Fruit fly (Drosophila melanogaster) whole organism, embryonic: Measurements from ENCODE around the gene cup.

Experiments
- CG10147 ChIP-seq: fragments of 200-800 bp; sonication (Bioruptor generic); optimal IDR thresholded peaks from 2 replicates; lab custom pipeline; 2019; ENCODE audit warnings: missing biosample characterization, mild to moderate bottlenecking, missing genetic modification characterization, moderate library complexity
- CG10565 ChIP-seq: fragments of 200-800 bp; sonication (Bioruptor generic); optimal IDR thresholded peaks from 3 replicates; lab custom pipeline; 2016; ENCODE audit warnings: missing biosample characterization, mild to moderate bottlenecking, missing genetic modification characterization
- CG11504 ChIP-seq: fragments of 200-800 bp; sonication (Bioruptor generic); optimal IDR thresholded peaks from 3 replicates; lab custom pipeline; 2019; ENCODE audit warnings: missing biosample characterization, mild to moderate bottlenecking, missing genetic modification characterization, moderate library complexity
- CG12155 ChIP-seq: fragments of 200-800 bp; sonication (Bioruptor generic); optimal IDR thresholded peaks from 3 replicates; lab custom pipeline; 2016; ENCODE audit warnings: missing biosample characterization, missing genetic modification characterization
- CG12219 ChIP-seq: fragments of 200-800 bp; sonication (Bioruptor generic); optimal IDR thresholded peaks from 3 replicates; lab custom pipeline; 2018; ENCODE audit warnings: missing biosample characterization, mild to moderate bottlenecking, missing genetic modification characterization
- CG14014 ChIP-seq: fragments of 200-800 bp; sonication (Bioruptor generic); IDR thresholded peaks from 2 replicates; pipeline ENCODE4 v1.3.6; 2022; ENCODE audit warnings: missing biosample characterization, missing genetic modification characterization
- CG1529 ChIP-seq: fragments of 200-800 bp; sonication (Bioruptor generic); optimal IDR thresholded peaks from 3 replicates; lab custom pipeline; 2018; ENCODE audit warnings: missing biosample characterization, missing genetic modification characterization
- CG18619 ChIP-seq: fragments of 200-800 bp; sonication (Bioruptor generic); optimal IDR thresholded peaks from 3 replicates; lab custom pipeline; 2017; ENCODE audit warnings: missing biosample characterization, mild to moderate bottlenecking, missing genetic modification characterization
- CG18764 ChIP-seq: fragments of 200-800 bp; sonication (Bioruptor generic); optimal IDR thresholded peaks from 3 replicates; lab custom pipeline; 2016; ENCODE audit warnings: missing biosample characterization, missing genetic modification characterization
- CG2875 ChIP-seq: fragments of 200-800 bp; sonication (Bioruptor generic); optimal IDR thresholded peaks from 2 replicates; lab custom pipeline; 2017; ENCODE audit warnings: missing biosample characterization, mild to moderate bottlenecking, missing genetic modification characterization, missing genetic modification reagents
- CG30020 ChIP-seq: fragments of 200-800 bp; optimal IDR thresholded peaks from 2 replicates; lab custom pipeline; 2019; ENCODE audit warnings: missing biosample characterization, mild to moderate bottlenecking, missing genetic modification characterization, moderate library complexity
- CG30403 ChIP-seq: fragments of 200-800 bp; sonication (Bioruptor generic); optimal IDR thresholded peaks from 3 replicates; lab custom pipeline; 2016; ENCODE audit warnings: missing biosample characterization, missing genetic modification characterization
- CG33213 ChIP-seq: fragments of 200-800 bp; sonication (Bioruptor generic); optimal IDR thresholded peaks from 3 replicates; lab custom pipeline; 2016; ENCODE audit warnings: missing biosample characterization, missing genetic modification characterization
- CG34376 ChIP-seq: fragments of 200-800 bp; sonication (Bioruptor generic); optimal IDR thresholded peaks from 2 replicates; lab custom pipeline; 2018; ENCODE audit warnings: missing biosample characterization, mild to moderate bottlenecking, missing genetic modification characterization
- CG3995 ChIP-seq: fragments of 200-800 bp; sonication (Bioruptor generic); optimal IDR thresholded peaks from 3 replicates; lab custom pipeline; 2016; ENCODE audit warnings: missing biosample characterization, missing genetic modification characterization
- CG5953 ChIP-seq: fragments of 200-800 bp; sonication (Bioruptor generic); IDR thresholded peaks from 2 replicates; pipeline ENCODE4 v1.3.6; 2022; ENCODE audit warnings: missing biosample characterization, missing genetic modification characterization
- CG6175 ChIP-seq: fragments of 200-800 bp; sonication (Bioruptor generic); IDR thresholded peaks from 3 replicates; pipeline ENCODE4 v1.3.6; 2022; ENCODE audit warnings: missing biosample characterization, missing genetic modification characterization
- CG6683 ChIP-seq: fragments of 200-800 bp; sonication (Bioruptor generic); optimal IDR thresholded peaks from 2 replicates; lab custom pipeline; 2017; ENCODE audit warnings: missing biosample characterization, mild to moderate bottlenecking, missing genetic modification characterization, missing genetic modification reagents
- CG7357 ChIP-seq: fragments of 200-800 bp; sonication (Bioruptor generic); IDR thresholded peaks from 3 replicates; pipeline ENCODE4 v1.3.6; 2022; ENCODE audit warnings: missing biosample characterization, missing genetic modification characterization
- CG7963 ChIP-seq: fragments of 200-800 bp; sonication (Bioruptor generic); IDR thresholded peaks from 3 replicates; pipeline ENCODE4 v1.3.6; 2022; ENCODE audit warnings: missing biosample characterization, missing genetic modification characterization; ENCODE audit not compliant: partially characterized antibody
- Dad ChIP-seq: fragments of 200-800 bp; sonication (Bioruptor generic); optimal IDR thresholded peaks from 3 replicates; lab custom pipeline; 2016; ENCODE audit warnings: missing biosample characterization, missing genetic modification characterization
- Dbx ChIP-seq: fragments of 200-800 bp; sonication (Bioruptor generic); IDR thresholded peaks from 3 replicates; pipeline ENCODE4 v1.3.6; 2022; ENCODE audit warnings: missing biosample characterization, missing genetic modification characterization
- E2f2 ChIP-seq: fragments of 200-800 bp; sonication (Bioruptor generic); IDR thresholded peaks from 2 replicates; pipeline ENCODE4 v1.3.6; 2022; ENCODE audit warnings: missing biosample characterization, missing genetic modification characterization
- Hand ChIP-seq: fragments of 200-800 bp; sonication (Bioruptor generic); optimal IDR thresholded peaks from 2 replicates; lab custom pipeline; 2017; ENCODE audit warnings: mild to moderate bottlenecking, missing biosample characterization, missing genetic modification reagents, missing genetic modification characterization
- Hr3 ChIP-seq: fragments of 200-800 bp; sonication (Bioruptor generic); optimal IDR thresholded peaks from 3 replicates; lab custom pipeline; 2016; ENCODE audit warnings: missing biosample characterization, missing genetic modification characterization
- Kr ChIP-seq: fragments of 200-800 bp; sonication (Bioruptor generic); optimal IDR thresholded peaks from 2 replicates; lab custom pipeline; 2017; ENCODE audit warnings: missing biosample characterization, mild to moderate bottlenecking, missing genetic modification characterization
- Sry-β ChIP-seq: fragments of 200-800 bp; sonication (Bioruptor generic); optimal IDR thresholded peaks from 2 replicates; lab custom pipeline; 2018; ENCODE audit warnings: missing biosample characterization, mild to moderate bottlenecking, missing genetic modification characterization, moderate library complexity
- Stat92E ChIP-seq, 3 experiments: fragments of >200 bp in 2 of 3; fragments of 200-800 bp in 1 of 3; sonication (Bioruptor generic) in 1 of 3; optimal IDR thresholded peaks; 2 replicates each; lab custom pipeline; 2017 to 2019; ENCODE audit warnings: missing biosample characterization in 3 of 3, missing genetic modification characterization in 3 of 3, mild to moderate bottlenecking in 1 of 3, moderate library complexity in 1 of 3
- YL-1 ChIP-seq: fragments of 200-800 bp; sonication (Bioruptor generic); optimal IDR thresholded peaks from 3 replicates; lab custom pipeline; 2017; ENCODE audit warnings: missing biosample characterization, mild to moderate bottlenecking, missing genetic modification characterization
- ac ChIP-seq: fragments of 200-800 bp; sonication (Bioruptor generic); optimal IDR thresholded peaks from 3 replicates; lab custom pipeline; 2017; ENCODE audit warnings: missing biosample characterization, mild to moderate bottlenecking, missing genetic modification characterization
- bowl ChIP-seq: fragments of 200-800 bp; sonication (Bioruptor generic); IDR thresholded peaks from 2 replicates; pipeline ENCODE4 v1.3.6; 2022; ENCODE audit warnings: missing biosample characterization, missing genetic modification characterization
- dati ChIP-seq: fragments of 200-800 bp; sonication (Bioruptor generic); IDR thresholded peaks from 2 replicates; pipeline ENCODE4 v1.3.6; 2022; ENCODE audit warnings: missing biosample characterization, missing genetic modification characterization
- eve ChIP-seq, 2 experiments: fragments of >200 bp; optimal IDR thresholded peaks; 2 replicates each; lab custom pipeline; 2017; ENCODE audit warnings: missing biosample characterization in 2 of 2, missing genetic modification characterization in 2 of 2
- ewg ChIP-seq: fragments of 200-800 bp; sonication (Bioruptor generic); optimal IDR thresholded peaks from 3 replicates; lab custom pipeline; 2017; ENCODE audit warnings: mild to moderate bottlenecking, missing biosample characterization, missing genetic modification reagents, missing genetic modification characterization
- gsb-n ChIP-seq: fragments of 200-800 bp; sonication (Bioruptor generic); optimal IDR thresholded peaks from 3 replicates; lab custom pipeline; 2018; ENCODE audit warnings: missing biosample characterization, mild to moderate bottlenecking, missing genetic modification characterization
- her ChIP-seq: fragments of 200-800 bp; sonication (Bioruptor generic); optimal IDR thresholded peaks from 2 replicates; lab custom pipeline; 2016; ENCODE audit warnings: missing biosample characterization, missing genetic modification characterization
- insv ChIP-seq, 2 experiments: fragments of 200-800 bp; sonication (Bioruptor generic); optimal IDR thresholded peaks; 3 replicates each; lab custom pipeline; 2016 to 2018; ENCODE audit warnings: missing biosample characterization in 2 of 2, missing genetic modification characterization in 2 of 2
- inv ChIP-seq: fragments of 200-800 bp; sonication (Bioruptor generic); IDR thresholded peaks from 2 replicates; pipeline ENCODE4 v1.3.6; 2022; ENCODE audit warnings: missing biosample characterization, missing genetic modification characterization; ENCODE audit not compliant: partially characterized antibody
- jigr1 ChIP-seq: fragments of 200-800 bp; sonication (Bioruptor generic); IDR thresholded peaks from 3 replicates; pipeline ENCODE4 v1.3.6; 2022; ENCODE audit warnings: missing biosample characterization, missing genetic modification characterization
- mirr ChIP-seq: fragments of 200-800 bp; sonication (Bioruptor generic); optimal IDR thresholded peaks from 3 replicates; lab custom pipeline; 2018; ENCODE audit warnings: missing biosample characterization, mild to moderate bottlenecking, missing genetic modification characterization
- oc ChIP-seq: fragments of 200-800 bp; sonication (Bioruptor generic); optimal IDR thresholded peaks from 2 replicates; lab custom pipeline; 2018; ENCODE audit warnings: missing biosample characterization, mild to moderate bottlenecking, missing genetic modification characterization, moderate library complexity
- scrt ChIP-seq: fragments of 200-800 bp; sonication (Bioruptor generic); optimal IDR thresholded peaks from 2 replicates; lab custom pipeline; 2018; ENCODE audit warnings: missing biosample characterization, mild to moderate bottlenecking, missing genetic modification characterization, moderate library complexity
- sim ChIP-seq: fragments of 200-800 bp; sonication (Bioruptor generic); IDR thresholded peaks from 2 replicates; pipeline ENCODE4 v1.3.6; 2022; ENCODE audit warnings: missing biosample characterization, missing genetic modification characterization
- sima ChIP-seq: fragments of 200-800 bp; sonication (Bioruptor generic); optimal IDR thresholded peaks from 2 replicates; lab custom pipeline; 2016; ENCODE audit warnings: missing biosample characterization, missing genetic modification characterization
- ssp ChIP-seq: fragments of 200-800 bp; sonication (Bioruptor generic); IDR thresholded peaks from 2 replicates; pipeline ENCODE4 v1.3.6; 2022; ENCODE audit warnings: missing biosample characterization, missing genetic modification characterization
- tio ChIP-seq: fragments of 200-800 bp; sonication (Bioruptor generic); optimal IDR thresholded peaks from 2 replicates; lab custom pipeline; 2017; ENCODE audit warnings: missing biosample characterization, missing genetic modification characterization, inconsistent platforms
- usp ChIP-seq: fragments of >200 bp; optimal IDR thresholded peaks from 2 replicates; lab custom pipeline; 2017; ENCODE audit warnings: missing biosample characterization, missing genetic modification characterization
- vnd ChIP-seq: fragments of 200-800 bp; sonication (Bioruptor generic); IDR thresholded peaks from 3 replicates; pipeline ENCODE4 v1.3.6; 2022; ENCODE audit warnings: missing biosample characterization, missing genetic modification characterization; ENCODE audit not compliant: partially characterized antibody

Gene cup

dm6 chr2L:6683992-6684882 is 20.8 kb downstream of the cup start, which contains the start of gene Nhe3 (continued):
- TF ChIP-seq CG7963 (GFP tag; lab: Robert Waterston, UW) (0 out of 3 replicates have a peak, but pooled peaks have one; percentile 12), CG6175 (GFP tag; lab: Robert Waterston, UW) (0 out of 3 replicates have a peak, but pooled peaks have one; percentile 42), CG34376 (GFP tag; lab: Kevin White, UChicago) (peak; percentile 62), scrt (GFP tag; lab: Kevin White, UChicago) (peak; percentile 57), her (peak; percentile 37), Kr (no peak), CG12219 (GFP tag; lab: Kevin White, UChicago) (peak; percentile 41), CG10565 (GFP tag; lab: Kevin White, UChicago) (peak; percentile 25), CG10147 (GFP tag; lab: Kevin White, UChicago) (peak; percentile 78), ewg (GFP tag; lab: Kevin White, UChicago) (peak; percentile 73), CG14014 (peak; percentile 84), CG3995 (GFP tag; lab: Kevin White, UChicago) (peak; percentile 85), mirr (no peak), sima (no peak), CG33213 (peak; percentile 42), Stat92E (GFP tag; optimal IDR thresholded peaks at IDR 0.05; lab: Kevin White, UChicago) (peak in 1 of 3 experiments; percentile 84), CG6683 (GFP tag; lab: Kevin White, UChicago) (peak; percentile 18), Sry-β (GFP tag; lab: Kevin White, UChicago) (no peak), inv (GFP tag; lab: Robert Waterston, UW) (peak; percentile 51; the same call in 1 of the 2 replicates), eve (GFP tag; optimal IDR thresholded peaks at IDR 0.05; lab: Kevin White, UChicago) (no peak), CG30403 (peak; percentile 92), CG30020 (tag; lab: Kevin White, UChicago) (peak; percentile 74), gsb-n (peak; percentile 69), Dad (GFP tag; lab: Kevin White, UChicago) (peak; percentile 85), CG1529 (GFP tag; lab: Kevin White, UChicago) (peak; percentile 53), YL-1 (GFP tag; lab: Kevin White, UChicago) (peak; percentile 83), CG18619 (GFP tag; lab: Kevin White, UChicago) (peak; percentile 67), CG2875 (GFP tag; lab: Kevin White, UChicago) (peak; percentile 46), dati (GFP tag; lab: Robert Waterston, UW) (peak; percentile 36; the same call in 1 of the 2 replicates), CG18764 (peak; percentile 61), tio (GFP tag; lab: Kevin White, UChicago) (peak; percentile 76), sim (GFP tag; lab: Robert Waterston, UW) (0 out of 2 replicates have a peak, but pooled peaks have one; percentile 32), ac (GFP tag; lab: Kevin White, UChicago) (no peak), vnd (GFP tag; lab: Robert Waterston, UW) (no peak; the same call in 2 of the 3 replicates), ssp (peak; percentile 66), E2f2 (GFP tag; lab: Robert Waterston, UW) (peak; percentile 98), Hr3 (peak; percentile 81), jigr1 (GFP tag; lab: Robert Waterston, UW) (peak; percentile 37; the same call in 1 of the 3 replicates), insv (GFP tag; optimal IDR thresholded peaks at IDR 0.05; lab: Kevin White, UChicago) (peak in 1 of 2 experiments; percentile 29), CG7357 (GFP tag; lab: Robert Waterston, UW) (peak; percentile 70; the same call in 2 of the 3 replicates), CG5953 (GFP tag; lab: Robert Waterston, UW) (peak; percentile 55), CG12155 (GFP tag; lab: Kevin White, UChicago) (peak; percentile 79), Dbx (GFP tag; lab: Robert Waterston, UW) (peak; percentile 89), Hand (peak; percentile 63), bowl (GFP tag; lab: Robert Waterston, UW) (peak; percentile 35; the same call in 1 of the 2 replicates), CG11504 (tag; lab: Kevin White, UChicago) (no peak), oc (tag; lab: Kevin White, UChicago) (peak; percentile 27), usp (GFP tag; lab: Kevin White, UChicago) (no peak)
